Comparison of ENCODE assay signal across 1 fruit fly cellular context in genomic region chr3L:3397849-3398248, dm6.
A peak's percentile ranks its signal among the peaks of the same experiment; 100 is the strongest.
TF ChIP-seq lines count a peak whose summit lies in the region.

No protein-coding gene starts in this region.

TF ChIP-seq in whole organism, embryonic, 481 proteins besides CTCF, POLR2A, EP300 and RAD21 (continued from another document and continues in another):
- TF ChIP-seq CG6791 (GFP tag; IDR thresholded peaks at IDR 0.05; lab: Robert Waterston, UW; ENCODE audit: partially characterized antibody) (no peak), crol (GFP tag; IDR thresholded peaks at IDR 0.05; lab: Robert Waterston, UW) (no peak; the same call in 1 of the 2 replicates), tna (GFP tag; IDR thresholded peaks at IDR 0.05; lab: Robert Waterston, UW; ENCODE audit: partially characterized antibody) (no peak), unc-4 (GFP tag; IDR thresholded peaks at IDR 0.05; lab: Robert Waterston, UW; ENCODE audit: partially characterized antibody) (no peak), CoRest (tag; optimal IDR thresholded peaks at IDR 0.05; lab: Kevin White, UChicago) (no peak), GATAe (GFP tag; conservative IDR thresholded peaks at IDR 0.05; lab: Robert Waterston, UW) (no peak), CG11093 (GFP tag; IDR thresholded peaks at IDR 0.05; lab: Robert Waterston, UW) (no peak), CG1832 (GFP tag; optimal IDR thresholded peaks at IDR 0.05; lab: Kevin White, UChicago) (no peak), Side (GFP tag; optimal IDR thresholded peaks at IDR 0.05; lab: Kevin White, UChicago) (no peak), CG31365 (tag; optimal IDR thresholded peaks at IDR 0.05; lab: Kevin White, UChicago) (no peak), CG16815 (GFP tag; optimal IDR thresholded peaks at IDR 0.05; lab: Kevin White, UChicago) (peak; percentile 24), Asciz (GFP tag; optimal IDR thresholded peaks at IDR 0.05; lab: Kevin White, UChicago) (no peak), mam (GFP tag; optimal IDR thresholded peaks at IDR 0.05; lab: Kevin White, UChicago) (no peak), kay (GFP tag; optimal IDR thresholded peaks at IDR 0.05; lab: Kevin White, UChicago) (no peak), CG11696 (GFP tag; IDR thresholded peaks at IDR 0.05; lab: Robert Waterston, UW) (no peak), CG12299 (tag; optimal IDR thresholded peaks at IDR 0.05; lab: Kevin White, UChicago) (no peak), Med (GFP tag; lab: Kevin White, UChicago) (peak; percentile 72), CG9437 (GFP tag; optimal IDR thresholded peaks at IDR 0.05; lab: Kevin White, UChicago) (no peak), onecut (GFP tag; IDR thresholded peaks at IDR 0.05; lab: Robert Waterston, UW) (no peak), pnt (GFP tag; optimal IDR thresholded peaks at IDR 0.05; lab: Kevin White, UChicago) (no peak), Hsf (GFP tag; optimal IDR thresholded peaks at IDR 0.05; lab: Kevin White, UChicago) (peak; percentile 15), hb (GFP tag; IDR thresholded peaks at IDR 0.05; lab: Robert Waterston, UW; ENCODE audit: partially characterized antibody) (no peak), chm (GFP tag; IDR thresholded peaks at IDR 0.05; lab: Robert Waterston, UW) (no peak), gsb (GFP tag; IDR thresholded peaks at IDR 0.05; lab: Robert Waterston, UW) (no peak), CG7271 (tag; optimal IDR thresholded peaks at IDR 0.05; lab: Kevin White, UChicago) (no peak), Fer2 (tag; optimal IDR thresholded peaks at IDR 0.05; lab: Kevin White, UChicago) (no peak), CG15269 (tag; optimal IDR thresholded peaks at IDR 0.05; lab: Kevin White, UChicago) (no peak), CG9609 (GFP tag; optimal IDR thresholded peaks at IDR 0.05; lab: Kevin White, UChicago) (no peak), cad (GFP tag; optimal IDR thresholded peaks at IDR 0.05; lab: Kevin White, UChicago) (no peak), CG16813 (GFP tag; IDR thresholded peaks at IDR 0.05; lab: Robert Waterston, UW; ENCODE audit: partially characterized antibody) (no peak), CG31388 (GFP tag; optimal IDR thresholded peaks at IDR 0.05; lab: Kevin White, UChicago) (no peak), CG9215 (GFP tag; IDR thresholded peaks at IDR 0.05; lab: Robert Waterston, UW) (no peak), p53 (GFP tag; optimal IDR thresholded peaks at IDR 0.05; lab: Kevin White, UChicago) (no peak), D (optimal IDR thresholded peaks at IDR 0.05; lab: Kevin White, UChicago) (no peak), D (GFP tag; optimal IDR thresholded peaks at IDR 0.05; lab: Kevin White, UChicago) (peak; percentile 35), tx (GFP tag; optimal IDR thresholded peaks at IDR 0.05; lab: Kevin White, UChicago) (no peak), Oaz (GFP tag; IDR thresholded peaks at IDR 0.05; lab: Robert Waterston, UW) (no peak), CG10147 (GFP tag; optimal IDR thresholded peaks at IDR 0.05; lab: Kevin White, UChicago) (no peak), Kr (GFP tag; optimal IDR thresholded peaks at IDR 0.05; lab: Kevin White, UChicago) (no peak), sima (GFP tag; optimal IDR thresholded peaks at IDR 0.05; lab: Kevin White, UChicago) (no peak), CG8944 (GFP tag; optimal IDR thresholded peaks at IDR 0.05; lab: Kevin White, UChicago) (no peak), CG18262 (tag; optimal IDR thresholded peaks at IDR 0.05; lab: Kevin White, UChicago) (peak; percentile 32), pb (GFP tag; optimal IDR thresholded peaks at IDR 0.05; lab: Kevin White, UChicago) (no peak), Dp (GFP tag; optimal IDR thresholded peaks at IDR 0.05; lab: Kevin White, UChicago) (no peak), CHES-1-like (GFP tag; optimal IDR thresholded peaks at IDR 0.05; lab: Kevin White, UChicago) (no peak), CG1603 (tag; optimal IDR thresholded peaks at IDR 0.05; lab: Kevin White, UChicago) (peak; percentile 40), bigmax (GFP tag; optimal IDR thresholded peaks at IDR 0.05; lab: Kevin White, UChicago) (no peak), Ssrp (tag; optimal IDR thresholded peaks at IDR 0.05; lab: Kevin White, UChicago) (peak; percentile 18), Ptx1 (GFP tag; IDR thresholded peaks at IDR 0.05; lab: Robert Waterston, UW) (no peak), CG13624 (GFP tag; optimal IDR thresholded peaks at IDR 0.05; lab: Kevin White, UChicago) (no peak), z (GFP tag; IDR thresholded peaks at IDR 0.05; lab: Robert Waterston, UW) (no peak), CrebB (tag; optimal IDR thresholded peaks at IDR 0.05; lab: Kevin White, UChicago) (no peak), CG12155 (GFP tag; optimal IDR thresholded peaks at IDR 0.05; lab: Kevin White, UChicago) (no peak), dm (GFP tag; optimal IDR thresholded peaks at IDR 0.05; lab: Kevin White, UChicago) (no peak), ERR (GFP tag; optimal IDR thresholded peaks at IDR 0.05; lab: Kevin White, UChicago) (no peak), ken (GFP tag; IDR thresholded peaks at IDR 0.05; lab: Robert Waterston, UW) (no peak), nom (GFP tag; optimal IDR thresholded peaks at IDR 0.05; lab: Kevin White, UChicago) (peak; percentile 85), Xbp1 (GFP tag; optimal IDR thresholded peaks at IDR 0.05; lab: Kevin White, UChicago) (peak; percentile 9), nmo (GFP tag; optimal IDR thresholded peaks at IDR 0.05; lab: Kevin White, UChicago) (peak; percentile 13), lab (GFP tag; optimal IDR thresholded peaks at IDR 0.05; lab: Kevin White, UChicago) (no peak), CG17385 (GFP tag; optimal IDR thresholded peaks at IDR 0.05; lab: Kevin White, UChicago) (no peak), dmrt99B (tag; optimal IDR thresholded peaks at IDR 0.05; lab: Kevin White, UChicago) (no peak), cato (GFP tag; optimal IDR thresholded peaks at IDR 0.05; lab: Kevin White, UChicago; ENCODE audit: borderline replicate concordance) (no peak), NfI (GFP tag; optimal IDR thresholded peaks at IDR 0.05; lab: Kevin White, UChicago) (no peak), HLHmδ (GFP tag; optimal IDR thresholded peaks at IDR 0.05; lab: Kevin White, UChicago) (no peak), CG8388 (GFP tag; optimal IDR thresholded peaks at IDR 0.05; lab: Kevin White, UChicago) (no peak), CG10565 (GFP tag; optimal IDR thresholded peaks at IDR 0.05; lab: Kevin White, UChicago) (no peak), CG9797 (GFP tag; optimal IDR thresholded peaks at IDR 0.05; lab: Kevin White, UChicago) (no peak), CG32772 (GFP tag; IDR thresholded peaks at IDR 0.05; lab: Robert Waterston, UW) (no peak), gce (GFP tag; IDR thresholded peaks at IDR 0.05; lab: Robert Waterston, UW) (no peak), tio (GFP tag; optimal IDR thresholded peaks at IDR 0.05; lab: Kevin White, UChicago) (no peak), CG14050 (GFP tag; IDR thresholded peaks at IDR 0.05; lab: Robert Waterston, UW) (no peak), Taf1 (GFP tag; IDR thresholded peaks at IDR 0.05; lab: Robert Waterston, UW) (no peak), lola (GFP tag; optimal IDR thresholded peaks at IDR 0.05; lab: Kevin White, UChicago) (peak in 1 of 3 experiments; percentile 41), Gsc (GFP tag; IDR thresholded peaks at IDR 0.05; lab: Robert Waterston, UW) (no peak), stc (GFP tag; IDR thresholded peaks at IDR 0.05; lab: Robert Waterston, UW) (no peak), wor (GFP tag; IDR thresholded peaks at IDR 0.05; lab: Robert Waterston, UW) (no peak), CG17186 (GFP tag; optimal IDR thresholded peaks at IDR 0.05; lab: Kevin White, UChicago) (no peak), Bteb2 (GFP tag; optimal IDR thresholded peaks at IDR 0.05; lab: Kevin White, UChicago) (no peak), Blimp-1 (GFP tag; optimal IDR thresholded peaks at IDR 0.05; lab: Kevin White, UChicago) (peak; percentile 1), bbx (GFP tag; IDR thresholded peaks at IDR 0.05; lab: Robert Waterston, UW; ENCODE audit: partially characterized antibody) (no peak), NC2β (GFP tag; optimal IDR thresholded peaks at IDR 0.05; lab: Kevin White, UChicago) (no peak), Bgb (GFP tag; IDR thresholded peaks at IDR 0.05; lab: Robert Waterston, UW; ENCODE audit: partially characterized antibody) (no peak), jumu (GFP tag; optimal IDR thresholded peaks at IDR 0.05; lab: Kevin White, UChicago) (no peak), chif (GFP tag; optimal IDR thresholded peaks at IDR 0.05; lab: Kevin White, UChicago) (no peak), Lim3 (GFP tag; IDR thresholded peaks at IDR 0.05; lab: Robert Waterston, UW) (no peak), CG10267 (tag; optimal IDR thresholded peaks at IDR 0.05; lab: Kevin White, UChicago) (peak; percentile 1), CG13424 (tag; optimal IDR thresholded peaks at IDR 0.05; lab: Kevin White, UChicago) (no peak), cg (GFP tag; optimal IDR thresholded peaks at IDR 0.05; lab: Kevin White, UChicago) (no peak), CG2129 (GFP tag; IDR thresholded peaks at IDR 0.05; lab: Robert Waterston, UW; ENCODE audit: partially characterized antibody) (no peak), row (GFP tag; IDR thresholded peaks at IDR 0.05; lab: Robert Waterston, UW) (no peak; the same call in 2 of the 3 replicates), CG10654 (GFP tag; optimal IDR thresholded peaks at IDR 0.05; lab: Kevin White, UChicago) (no peak), CG8290 (GFP tag; optimal IDR thresholded peaks at IDR 0.05; lab: Kevin White, UChicago) (no peak), CG8290 (tag; optimal IDR thresholded peaks at IDR 0.05; lab: Kevin White, UChicago) (no peak), CG14860 (GFP tag; IDR thresholded peaks at IDR 0.05; lab: Robert Waterston, UW; ENCODE audit: partially characterized antibody) (no peak), tgo (GFP tag; IDR thresholded peaks at IDR 0.05; lab: Robert Waterston, UW) (no peak), crp (GFP tag; optimal IDR thresholded peaks at IDR 0.05; lab: Kevin White, UChicago) (no peak), stwl (tag; optimal IDR thresholded peaks at IDR 0.05; lab: Kevin White, UChicago) (no peak), MTF-1 (GFP tag; optimal IDR thresholded peaks at IDR 0.05; lab: Kevin White, UChicago; ENCODE audit: borderline replicate concordance) (no peak), CG9817 (tag; optimal IDR thresholded peaks at IDR 0.05; lab: Kevin White, UChicago) (no peak), CG13287 (GFP tag; IDR thresholded peaks at IDR 0.05; lab: Robert Waterston, UW; ENCODE audit: partially characterized antibody) (no peak), ase (GFP tag; IDR thresholded peaks at IDR 0.05; lab: Robert Waterston, UW) (no peak), CG10462 (GFP tag; optimal IDR thresholded peaks at IDR 0.05; lab: Kevin White, UChicago) (no peak), ems (GFP tag; optimal IDR thresholded peaks at IDR 0.05; lab: Kevin White, UChicago) (no peak), CG10321 (GFP tag; IDR thresholded peaks at IDR 0.05; lab: Robert Waterston, UW) (no peak), sqz (GFP tag; optimal IDR thresholded peaks at IDR 0.05; lab: Kevin White, UChicago) (no peak), H2.0 (GFP tag; IDR thresholded peaks at IDR 0.05; lab: Robert Waterston, UW) (no peak), D19B (GFP tag; optimal IDR thresholded peaks at IDR 0.05; lab: Kevin White, UChicago) (no peak), odd (GFP tag; optimal IDR thresholded peaks at IDR 0.05; lab: Kevin White, UChicago) (no peak), CG6683 (GFP tag; optimal IDR thresholded peaks at IDR 0.05; lab: Kevin White, UChicago) (no peak), CG2889 (GFP tag; IDR thresholded peaks at IDR 0.05; lab: Robert Waterston, UW) (no peak), BEAF-32 (GFP tag; optimal IDR thresholded peaks at IDR 0.05; lab: Kevin White, UChicago) (no peak), CG9932 (GFP tag; IDR thresholded peaks at IDR 0.05; lab: Robert Waterston, UW) (no peak), CG43689 (GFP tag; IDR thresholded peaks at IDR 0.05; lab: Robert Waterston, UW) (no peak), ato (GFP tag; IDR thresholded peaks at IDR 0.05; lab: Robert Waterston, UW; ENCODE audit: partially characterized antibody) (no peak), CG4404 (GFP tag; IDR thresholded peaks at IDR 0.05; lab: Robert Waterston, UW) (peak; percentile 58), croc (GFP tag; conservative IDR thresholded peaks at IDR 0.05; lab: Robert Waterston, UW) (no peak), Dfd (GFP tag; optimal IDR thresholded peaks at IDR 0.05; lab: Kevin White, UChicago) (no peak), esg (GFP tag; conservative IDR thresholded peaks at IDR 0.05; lab: Robert Waterston, UW) (peak; percentile 8; the same call in 1 of the 2 replicates), CG12104 (GFP tag; optimal IDR thresholded peaks at IDR 0.05; lab: Kevin White, UChicago) (no peak), Myb (GFP tag; optimal IDR thresholded peaks at IDR 0.05; lab: Kevin White, UChicago) (no peak), Trl (optimal IDR thresholded peaks at IDR 0.05; lab: Kevin White, UChicago) (no peak), Trl (GFP tag; optimal IDR thresholded peaks at IDR 0.05; lab: Kevin White, UChicago) (no peak), Nf-YB (GFP tag; optimal IDR thresholded peaks at IDR 0.05; lab: Kevin White, UChicago) (no peak), caup (GFP tag; optimal IDR thresholded peaks at IDR 0.05; lab: Kevin White, UChicago; ENCODE audit: severe bottlenecking) (no peak), CG8478 (optimal IDR thresholded peaks at IDR 0.05; lab: Kevin White, UChicago) (no peak), CG18619 (GFP tag; optimal IDR thresholded peaks at IDR 0.05; lab: Kevin White, UChicago) (no peak), Ravus (GFP tag; IDR thresholded peaks at IDR 0.05; lab: Robert Waterston, UW) (no peak), salm (tag; optimal IDR thresholded peaks at IDR 0.05; lab: Kevin White, UChicago) (no peak), CG4360 (GFP tag; IDR thresholded peaks at IDR 0.05; lab: Robert Waterston, UW) (no peak), exex (tag; optimal IDR thresholded peaks at IDR 0.05; lab: Kevin White, UChicago) (no peak), Bdp1 (GFP tag; optimal IDR thresholded peaks at IDR 0.05; lab: Kevin White, UChicago) (no peak), wek (GFP tag; optimal IDR thresholded peaks at IDR 0.05; lab: Kevin White, UChicago) (no peak), CG33213 (GFP tag; optimal IDR thresholded peaks at IDR 0.05; lab: Kevin White, UChicago) (no peak), lmd (GFP tag; IDR thresholded peaks at IDR 0.05; lab: Robert Waterston, UW) (no peak), ind (GFP tag; optimal IDR thresholded peaks at IDR 0.05; lab: Kevin White, UChicago) (no peak), dan (GFP tag; IDR thresholded peaks at IDR 0.05; lab: Robert Waterston, UW) (no peak), CG11085 (GFP tag; IDR thresholded peaks at IDR 0.05; lab: Robert Waterston, UW) (no peak), unpg (GFP tag; optimal IDR thresholded peaks at IDR 0.05; lab: Kevin White, UChicago) (peak; percentile 25), Hey (tag; optimal IDR thresholded peaks at IDR 0.05; lab: Kevin White, UChicago) (no peak)
